Fruit fly (Drosophila melanogaster): ENCODE measurements around the gene ND-51.

ND-51 gene

DNA sequence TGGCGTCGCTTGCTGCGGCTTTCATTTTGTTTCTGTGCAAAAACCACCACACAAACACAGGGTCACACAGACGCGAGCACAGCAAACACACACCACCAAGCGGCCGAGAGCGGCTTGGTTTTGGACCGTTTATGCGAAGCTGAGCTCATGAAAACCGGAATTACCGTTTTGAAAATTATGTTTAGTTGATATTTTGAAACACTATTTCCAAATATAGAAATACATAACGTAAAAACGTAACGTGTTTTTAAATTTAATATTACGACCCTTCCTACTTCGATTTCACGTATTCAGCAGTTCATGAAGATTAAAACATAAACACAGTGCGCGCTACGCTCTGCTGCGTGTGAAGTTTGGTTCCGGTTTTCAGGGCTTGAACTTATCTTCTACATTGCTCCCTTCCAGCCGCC lies 11.3 kb downstream of the ND-51 start (continued):
- TF ChIP-seq lbe (GFP tag; optimal IDR thresholded peaks at IDR 0.05), result peak; percentile 93
- TF ChIP-seq CG10565 (GFP tag; optimal IDR thresholded peaks at IDR 0.05), result peak; percentile 80
- TF ChIP-seq CG12391 (tag; optimal IDR thresholded peaks at IDR 0.05), result peak; percentile 98
- TF ChIP-seq HLHmδ (GFP tag; optimal IDR thresholded peaks at IDR 0.05), result no peak
- TF ChIP-seq CG4328 (GFP tag; optimal IDR thresholded peaks at IDR 0.05), result peak; percentile 95
- TF ChIP-seq h (optimal IDR thresholded peaks at IDR 0.05), result no peak
- TF ChIP-seq ro (GFP tag; IDR thresholded peaks at IDR 0.05), result peak; percentile 73
- peak; percentile 85 for TF ChIP-seq Bdp1 (GFP tag; optimal IDR thresholded peaks at IDR 0.05)
- peak; percentile 93 to 97 for TF ChIP-seq bsh (GFP tag; optimal IDR thresholded peaks at IDR 0.05)
- TF ChIP-seq crc (GFP tag; optimal IDR thresholded peaks at IDR 0.05), result peak; percentile 90
- TF ChIP-seq CG7372 (GFP tag; IDR thresholded peaks at IDR 0.05), result peak; percentile 87
- TF ChIP-seq vfl (GFP tag; optimal IDR thresholded peaks at IDR 0.05), result peak; percentile 90
- TF ChIP-seq CG6765 (GFP tag; optimal IDR thresholded peaks at IDR 0.05), result peak; percentile 96
- TF ChIP-seq C15 (GFP tag; IDR thresholded peaks at IDR 0.05), result peak; percentile 82; the same call in 1 of the 3 replicates
- peak; percentile 83 for TF ChIP-seq CG8281 (tag; optimal IDR thresholded peaks at IDR 0.05)
- peak; percentile 97 for TF ChIP-seq CG11695 (GFP tag; IDR thresholded peaks at IDR 0.05)
- TF ChIP-seq abd-A (tag; optimal IDR thresholded peaks at IDR 0.05), result no peak
- peak; percentile 92 for TF ChIP-seq lmd (GFP tag; IDR thresholded peaks at IDR 0.05)
- TF ChIP-seq CG9215 (GFP tag; IDR thresholded peaks at IDR 0.05), result peak; percentile 50
- peak; percentile 92 for TF ChIP-seq corto (GFP tag; optimal IDR thresholded peaks at IDR 0.05)
- peak; percentile 89 for TF ChIP-seq NC2β (GFP tag; optimal IDR thresholded peaks at IDR 0.05)
- TF ChIP-seq Dll (GFP tag; IDR thresholded peaks at IDR 0.05; ENCODE audit: partially characterized antibody), result no peak
- TF ChIP-seq Eip74EF (GFP tag; optimal IDR thresholded peaks at IDR 0.05), result peak in 1 of 2 experiments; percentile 97
- peak; percentile 96 for TF ChIP-seq CG14050 (GFP tag; IDR thresholded peaks at IDR 0.05)
- TF ChIP-seq CG10959 (GFP tag; IDR thresholded peaks at IDR 0.05), result peak; percentile 93
- peak; percentile 96 for TF ChIP-seq scrt (GFP tag; optimal IDR thresholded peaks at IDR 0.05)
- peak; percentile 52 for TF ChIP-seq CTCF (GFP tag; optimal IDR thresholded peaks at IDR 0.05)
- TF ChIP-seq NfI (GFP tag; optimal IDR thresholded peaks at IDR 0.05), result peak; percentile 95
- TF ChIP-seq gcm2 (GFP tag; optimal IDR thresholded peaks at IDR 0.05), result peak; percentile 81
- TF ChIP-seq Tbp (GFP tag; optimal IDR thresholded peaks at IDR 0.05), result no peak
- TF ChIP-seq Hr3 (GFP tag; optimal IDR thresholded peaks at IDR 0.05), result peak; percentile 80
- TF ChIP-seq CG4707 (GFP tag; optimal IDR thresholded peaks at IDR 0.05), result peak; percentile 89
- TF ChIP-seq schlank (tag; optimal IDR thresholded peaks at IDR 0.05), result peak; percentile 95
- TF ChIP-seq sqz (GFP tag; optimal IDR thresholded peaks at IDR 0.05), result no peak
- peak; percentile 97 for TF ChIP-seq CG18262 (tag; optimal IDR thresholded peaks at IDR 0.05)
- TF ChIP-seq Atf6 (GFP tag; IDR thresholded peaks at IDR 0.05), result peak; percentile 97
- TF ChIP-seq da (GFP tag; optimal IDR thresholded peaks at IDR 0.05), result peak; percentile 86
- TF ChIP-seq CG6175 (GFP tag; IDR thresholded peaks at IDR 0.05), result no peak
- TF ChIP-seq dimm (GFP tag; IDR thresholded peaks at IDR 0.05), result peak; percentile 81
- no peak for TF ChIP-seq CG2129 (GFP tag; IDR thresholded peaks at IDR 0.05; ENCODE audit: partially characterized antibody)
- TF ChIP-seq gce (GFP tag; IDR thresholded peaks at IDR 0.05), result peak; percentile 91
- peak; percentile 84; the same call in 2 of the 3 replicates for TF ChIP-seq CG3726 (GFP tag; IDR thresholded peaks at IDR 0.05)
- TF ChIP-seq pnt (GFP tag; optimal IDR thresholded peaks at IDR 0.05), result peak; percentile 88
- peak; percentile 75; the same call in 2 of the 3 replicates for TF ChIP-seq sr (GFP tag; IDR thresholded peaks at IDR 0.05)
- TF ChIP-seq CG17328 (GFP tag; IDR thresholded peaks at IDR 0.05), result peak; percentile 96
- TF ChIP-seq CG11093 (GFP tag; IDR thresholded peaks at IDR 0.05), result peak; percentile 73
- peak; percentile 58 for TF ChIP-seq Neu2 (GFP tag; optimal IDR thresholded peaks at IDR 0.05; ENCODE audit: borderline replicate concordance)
- peak; percentile 92 for TF ChIP-seq CG12236 (GFP tag; optimal IDR thresholded peaks at IDR 0.05)
- TF ChIP-seq dm (GFP tag; optimal IDR thresholded peaks at IDR 0.05), result peak; percentile 85
- peak; percentile 95 for TF ChIP-seq CG11723 (GFP tag; optimal IDR thresholded peaks at IDR 0.05)
- TF ChIP-seq stc (GFP tag; IDR thresholded peaks at IDR 0.05), result peak; percentile 95
- peak; percentile 79 for TF ChIP-seq gsb (GFP tag; IDR thresholded peaks at IDR 0.05)
